Fruit fly (Drosophila melanogaster) whole organism, pupa: ENCODE data around the gene Coq3.
A peak's percentile ranks its signal among the peaks of the same experiment; 100 is the strongest.

Experiments used
- CG10348 ChIP-seq: fragments of 200-800 bp; sonication (Bioruptor generic); IDR thresholded peaks from 2 replicates; pipeline ENCODE4 v1.3.6; 2022; ENCODE audit warnings: missing biosample characterization, missing genetic modification characterization
- CG12605 ChIP-seq: fragments of 200-800 bp; sonication (Bioruptor generic); IDR thresholded peaks from 2 replicates; pipeline ENCODE4 v1.3.6; 2022; ENCODE audit warnings: missing biosample characterization, missing genetic modification characterization
- CG13204 ChIP-seq: fragments of 200-800 bp; sonication (Bioruptor generic); optimal IDR thresholded peaks from 2 replicates; lab custom pipeline; 2018; ENCODE audit warnings: missing biosample characterization, mild to moderate bottlenecking, missing genetic modification characterization, moderate library complexity
- CG14655 ChIP-seq: fragments of 200-800 bp; sonication (Bioruptor generic); optimal IDR thresholded peaks from 3 replicates; lab custom pipeline; 2017; ENCODE audit warnings: mild to moderate bottlenecking, missing biosample characterization, missing genetic modification reagents, missing genetic modification characterization
- CG15710 ChIP-seq: fragments of 200-800 bp; sonication (Bioruptor generic); optimal IDR thresholded peaks from 2 replicates; lab custom pipeline; 2018; ENCODE audit warnings: missing biosample characterization, mild to moderate bottlenecking, missing genetic modification characterization, moderate library complexity
- CG17806 ChIP-seq: fragments of 200-800 bp; sonication (Bioruptor generic); optimal IDR thresholded peaks from 2 replicates; lab custom pipeline; 2018; ENCODE audit warnings: missing biosample characterization, mild to moderate bottlenecking, missing genetic modification characterization, moderate library complexity
- CG32121 ChIP-seq: fragments of 200-800 bp; sonication (Bioruptor generic); IDR thresholded peaks from 2 replicates; pipeline ENCODE4 v1.3.6; 2022; ENCODE audit warnings: missing biosample characterization, missing genetic modification characterization
- CG34367 ChIP-seq: fragments of 200-800 bp; sonication (Bioruptor generic); optimal IDR thresholded peaks from 2 replicates; lab custom pipeline; 2018; ENCODE audit warnings: missing biosample characterization, mild to moderate bottlenecking, missing genetic modification characterization
- CG4496 ChIP-seq: fragments of 200-800 bp; sonication (Bioruptor generic); IDR thresholded peaks from 3 replicates; pipeline ENCODE4 v1.3.6; 2022; ENCODE audit warnings: missing biosample characterization, missing genetic modification characterization
- CG8159 ChIP-seq: fragments of 200-800 bp; sonication (Bioruptor generic); optimal IDR thresholded peaks from 3 replicates; lab custom pipeline; 2018; ENCODE audit warnings: missing biosample characterization, mild to moderate bottlenecking, missing genetic modification characterization, moderate library complexity
- CG8301 ChIP-seq: fragments of 200-800 bp; sonication (Bioruptor generic); optimal IDR thresholded peaks from 2 replicates; lab custom pipeline; 2018; ENCODE audit warnings: missing biosample characterization, mild to moderate bottlenecking, missing genetic modification characterization
- CG9948 ChIP-seq: fragments of 200-800 bp; sonication (Bioruptor generic); optimal IDR thresholded peaks from 2 replicates; lab custom pipeline; 2018; ENCODE audit warnings: missing biosample characterization, mild to moderate bottlenecking, missing genetic modification characterization, moderate library complexity
- D1 ChIP-seq: fragments of 200-800 bp; sonication (Bioruptor generic); optimal IDR thresholded peaks from 2 replicates; lab custom pipeline; 2018; ENCODE audit warnings: missing biosample characterization, mild to moderate bottlenecking, missing genetic modification characterization, moderate library complexity
- EcR ChIP-seq: fragments of 200-800 bp; sonication (Bioruptor generic); optimal IDR thresholded peaks from 3 replicates; lab custom pipeline; 2019; ENCODE audit warnings: missing biosample characterization, missing genetic modification characterization, mild to moderate bottlenecking, moderate library complexity, missing genetic modification reagents
- Ets98B ChIP-seq: fragments of 200-800 bp; sonication (Bioruptor generic); IDR thresholded peaks from 2 replicates; pipeline ENCODE4 v1.3.6; 2022; ENCODE audit warnings: missing biosample characterization, missing genetic modification characterization
- Pif1A ChIP-seq: fragments of 200-800 bp; sonication (Bioruptor generic); optimal IDR thresholded peaks from 3 replicates; lab custom pipeline; 2016; ENCODE audit warnings: missing biosample characterization, missing genetic modification characterization
- Pif1B ChIP-seq: fragments of 200-800 bp; sonication (Bioruptor generic); optimal IDR thresholded peaks from 3 replicates; lab custom pipeline; 2016; ENCODE audit warnings: missing biosample characterization, missing genetic modification characterization
- Snoo ChIP-seq: fragments of 200-800 bp; sonication (Bioruptor generic); optimal IDR thresholded peaks from 3 replicates; lab custom pipeline; 2017; ENCODE audit warnings: missing biosample characterization, mild to moderate bottlenecking, missing genetic modification characterization, inconsistent platforms
- fd96Ca ChIP-seq: fragments of 200-800 bp; sonication (Bioruptor generic); IDR thresholded peaks from 3 replicates; pipeline ENCODE4 v1.3.6; 2022; ENCODE audit warnings: missing biosample characterization, missing genetic modification characterization
- gl ChIP-seq: fragments of 200-800 bp; sonication (Bioruptor generic); optimal IDR thresholded peaks from 2 replicates; lab custom pipeline; 2018; ENCODE audit warnings: missing biosample characterization, mild to moderate bottlenecking, missing genetic modification characterization
- rn ChIP-seq: fragments of 200-800 bp; sonication (Bioruptor generic); IDR thresholded peaks from 2 replicates; pipeline ENCODE4 v1.3.6; 2022; ENCODE audit warnings: missing biosample characterization, missing genetic modification characterization

Coq3 gene

dm6 chr2L:21179217-21179520 lies 20.8 kb upstream of the Coq3 start:
- TF ChIP-seq D1 (tag; lab: Kevin White, UChicago) (no peak), CG4496 (GFP tag; lab: Robert Waterston, UW) (0 out of 3 replicates have a peak, but pooled peaks have one; percentile 26), Snoo (no peak), gl (no peak), CG12605 (no peak)

DNA sequence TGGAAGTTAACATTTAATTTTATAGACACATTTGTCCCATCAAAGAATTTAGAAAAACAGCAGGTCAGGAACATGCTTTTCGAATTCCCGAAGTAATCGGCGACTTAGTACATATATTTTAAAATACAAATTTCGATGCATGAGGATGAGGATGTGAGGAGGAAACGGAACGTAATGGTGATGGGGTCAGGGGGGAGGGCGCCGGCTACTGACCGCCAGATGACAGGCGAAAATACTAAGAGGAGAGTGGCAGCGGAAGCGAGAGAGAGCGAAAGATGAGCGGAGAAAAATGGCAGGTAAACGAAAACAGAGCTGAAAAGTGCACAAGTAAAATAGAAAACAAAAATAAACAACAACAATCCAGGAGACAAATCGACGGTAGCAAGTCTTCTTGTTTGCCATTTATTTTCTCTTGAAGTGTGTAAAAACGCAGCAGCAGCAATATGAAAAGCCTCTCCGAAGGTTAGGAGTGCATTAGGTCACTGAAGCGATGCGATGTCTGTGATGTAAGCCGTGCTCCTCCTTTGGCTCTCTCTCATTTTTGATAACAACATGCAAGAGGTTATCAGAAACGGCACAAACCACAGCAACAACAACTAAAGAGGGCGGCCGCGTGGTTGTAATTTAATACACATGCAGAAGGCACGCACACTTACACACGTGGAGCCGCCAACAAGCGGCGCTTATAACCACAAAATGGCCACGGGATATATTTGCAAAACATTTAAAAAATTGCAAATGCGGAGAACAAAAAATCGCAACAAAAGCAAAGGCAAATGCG lies 20.2 kb upstream of the Coq3 start:
- TF ChIP-seq Snoo (no peak), EcR (peak; percentile 9)

DNA sequence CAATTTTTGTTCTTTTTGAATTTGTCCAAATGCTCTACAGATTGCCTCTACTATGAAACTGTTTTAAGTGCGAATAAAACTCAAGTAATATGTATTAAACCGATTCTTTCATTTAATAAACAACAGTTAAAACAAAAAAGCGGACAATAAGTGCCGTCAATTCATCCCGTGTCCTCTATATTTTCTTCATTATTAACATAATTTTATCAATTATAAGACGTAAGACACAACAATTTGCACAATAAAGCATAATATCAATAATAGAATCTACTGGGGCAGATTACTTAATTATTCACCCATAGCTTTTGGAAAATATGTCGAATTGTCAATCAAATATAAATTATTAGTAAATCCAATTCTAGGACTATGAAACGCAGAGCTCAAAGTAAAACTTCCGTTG lies 14.5 kb upstream of the Coq3 start, which contains the start of gene CG31627:
CG31627 (plus strand) TSS at position 301 of the 400 bp plus-strand sequence.
- TF ChIP-seq EcR (no peak), CG9948 (tag; lab: Kevin White, UChicago) (no peak), CG4496 (GFP tag; lab: Robert Waterston, UW) (no peak), gl (no peak), CG13204 (GFP tag; lab: Kevin White, UChicago) (no peak), Ets98B (GFP tag; lab: Robert Waterston, UW) (no peak), CG14655 (GFP tag; lab: Kevin White, UChicago) (no peak), Pif1B (GFP tag; lab: Kevin White, UChicago) (no peak), CG10348 (GFP tag; lab: Robert Waterston, UW) (no peak), CG32121 (GFP tag; lab: Robert Waterston, UW) (no peak), CG8159 (tag; lab: Kevin White, UChicago) (no peak), Pif1A (no peak), fd96Ca (GFP tag; lab: Robert Waterston, UW) (no peak), D1 (tag; lab: Kevin White, UChicago) (no peak), rn (no peak), Snoo (no peak), CG34367 (tag; lab: Kevin White, UChicago) (no peak), CG15710 (no peak)

DNA sequence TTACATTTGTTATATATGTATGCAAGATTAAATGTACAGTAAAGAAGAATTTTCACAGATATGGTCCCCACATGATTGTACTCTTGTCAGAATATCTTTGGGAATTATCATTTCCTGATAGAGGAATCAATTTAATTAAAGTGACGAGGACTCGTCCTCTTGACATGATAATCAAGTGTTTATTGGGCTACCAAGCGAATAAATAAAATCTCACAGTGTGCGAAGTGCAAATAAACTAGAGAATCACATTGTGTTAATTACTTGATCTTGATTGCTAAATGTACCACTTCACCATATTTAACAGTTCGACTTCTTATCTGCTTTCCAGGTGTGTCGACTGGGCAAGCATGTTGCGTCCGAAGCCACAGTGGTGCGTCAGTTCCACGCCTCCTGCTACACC lies 11.5 kb upstream of the Coq3 start:
- TF ChIP-seq CG10348 (GFP tag; lab: Robert Waterston, UW) (no peak), Pif1A (no peak), fd96Ca (GFP tag; lab: Robert Waterston, UW) (no peak), Pif1B (GFP tag; lab: Kevin White, UChicago) (no peak), CG13204 (GFP tag; lab: Kevin White, UChicago) (no peak), CG14655 (GFP tag; lab: Kevin White, UChicago) (no peak), CG15710 (no peak), EcR (no peak), CG34367 (tag; lab: Kevin White, UChicago) (no peak)

DNA sequence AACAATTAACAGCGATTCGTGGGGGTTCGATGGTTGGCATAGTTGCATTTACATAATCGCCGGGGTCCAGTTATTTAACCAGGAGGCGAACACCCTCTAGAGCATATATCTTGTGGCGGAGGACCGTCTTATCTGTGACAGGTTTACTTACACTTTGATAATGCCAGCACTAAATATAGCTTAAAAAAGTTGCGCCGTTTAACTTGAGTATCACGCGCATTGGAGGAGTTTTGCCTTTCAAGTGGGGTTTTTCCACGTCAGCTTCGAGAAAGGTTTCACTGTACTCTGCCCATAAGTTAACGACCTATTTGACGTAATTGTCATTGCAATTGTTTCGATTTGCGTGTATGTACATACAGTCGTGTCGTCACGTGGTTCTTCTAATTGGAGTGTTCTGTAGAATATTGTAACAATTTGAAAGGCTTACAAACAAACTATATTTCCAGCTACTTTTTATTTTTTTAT lies 10.8 kb upstream of the Coq3 start:
- TF ChIP-seq CG17806 (no peak), rn (no peak), EcR (peak; percentile 78), Ets98B (GFP tag; lab: Robert Waterston, UW) (no peak), CG10348 (GFP tag; lab: Robert Waterston, UW) (no peak), CG15710 (no peak)
- TF ChIP-seq, all 21 proteins: peak for 1

DNA sequence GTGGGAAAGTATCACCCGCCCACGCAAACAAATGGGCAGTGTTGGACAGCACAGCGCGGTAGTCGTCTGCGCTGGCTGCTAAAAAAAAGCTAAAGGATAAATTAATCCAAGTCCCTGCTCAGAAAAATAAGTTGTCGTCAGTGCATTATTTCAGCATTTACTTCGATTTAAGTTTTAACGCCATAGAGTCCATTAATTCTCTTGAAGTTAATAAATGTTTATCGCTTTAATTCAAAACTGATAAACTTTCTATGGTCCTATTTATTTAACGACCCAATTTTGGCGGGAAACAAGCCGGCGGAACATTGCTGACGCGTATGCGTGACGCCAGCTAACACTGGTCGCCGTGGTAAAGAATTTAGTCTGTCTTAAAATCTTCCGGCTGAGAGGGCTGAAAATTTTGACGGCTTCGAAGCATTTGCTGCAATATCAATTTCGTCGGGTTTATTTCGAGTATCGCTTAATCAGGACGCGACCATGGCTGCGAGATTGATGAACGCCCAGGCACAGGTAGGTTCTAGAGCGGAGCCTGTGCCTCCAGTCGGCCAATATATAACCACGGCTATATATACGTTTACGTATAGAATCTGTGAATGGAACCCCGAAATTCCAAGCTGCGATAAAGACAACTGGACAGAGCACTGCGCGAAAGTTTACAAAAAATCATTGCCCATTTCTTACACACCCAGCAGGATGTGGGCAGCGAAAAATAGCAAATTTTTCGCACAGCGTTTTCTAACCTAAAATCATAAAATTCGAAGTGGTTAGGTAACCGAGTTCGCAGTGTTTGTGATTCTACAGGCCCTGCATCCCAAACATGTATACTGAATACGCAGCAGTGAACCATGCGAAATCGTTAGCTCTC lies 10.1 kb upstream of the Coq3 start, which contains the start of the genes mAcon1, CG43345 and CG43346:
mAcon1 (plus strand) TSS at position 276 of the 865 bp plus-strand sequence.
CG43345 (minus strand) TSS at position 287 of the 865 bp plus-strand sequence.
CG43346 (minus strand) TSS at position 287 of the 865 bp plus-strand sequence.
- TF ChIP-seq CG4496 (GFP tag; lab: Robert Waterston, UW) = peak; percentile 34; the same call in 1 of the 3 replicates
- TF ChIP-seq CG10348 (GFP tag; lab: Robert Waterston, UW) = 0 out of 2 replicates have a peak, but pooled peaks have one; percentile 42
- TF ChIP-seq D1 (tag; lab: Kevin White, UChicago) = no peak
- no peak for TF ChIP-seq CG12605
- TF ChIP-seq CG9948 (tag; lab: Kevin White, UChicago) = peak; percentile 62
- TF ChIP-seq rn = no peak
- peak; percentile 17 for TF ChIP-seq gl
- TF ChIP-seq CG8301 (tag; lab: Kevin White, UChicago) = peak; percentile 66
- TF ChIP-seq EcR = no peak
- peak; percentile 52 for TF ChIP-seq CG17806
- no peak for TF ChIP-seq CG14655 (GFP tag; lab: Kevin White, UChicago)
- no peak for TF ChIP-seq Pif1A
- TF ChIP-seq Pif1B (GFP tag; lab: Kevin White, UChicago) = no peak
- peak; percentile 80 for TF ChIP-seq CG15710
- no peak for TF ChIP-seq Ets98B (GFP tag; lab: Robert Waterston, UW)
- peak; percentile 76 for TF ChIP-seq CG8159 (tag; lab: Kevin White, UChicago)
- peak; percentile 68 for TF ChIP-seq Snoo
- TF ChIP-seq CG32121 (GFP tag; lab: Robert Waterston, UW) = peak; percentile 39
- TF ChIP-seq CG13204 (GFP tag; lab: Kevin White, UChicago) = no peak
- peak; percentile 71 for TF ChIP-seq fd96Ca (GFP tag; lab: Robert Waterston, UW)
- TF ChIP-seq CG34367 (tag; lab: Kevin White, UChicago) = no peak
